Worm (Caenorhabditis elegans): ENCODE results near the gene coh-4.

Gene coh-4

DNA sequence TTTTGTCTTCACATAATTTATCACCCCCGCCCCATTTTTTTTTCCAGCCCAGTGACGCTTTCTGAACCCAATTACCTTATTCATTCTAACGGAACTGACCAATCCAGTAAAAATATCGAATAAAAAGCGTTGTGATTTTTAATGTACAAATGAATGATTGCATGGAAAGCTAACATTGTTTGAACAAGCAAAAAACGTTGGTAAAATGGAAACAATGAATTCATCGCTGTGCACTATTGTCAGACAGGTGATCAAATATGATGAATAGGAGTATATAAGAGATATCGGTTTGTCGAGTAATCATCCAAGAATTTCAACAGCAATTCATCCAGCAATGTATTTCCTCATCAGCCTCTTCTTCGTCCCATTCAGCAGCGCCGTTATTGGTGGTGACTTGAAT, 45.8 kb downstream of the coh-4 start, which contains the start of gene phat-4:
phat-4 (plus strand) TSS at position 301 of the 400 bp plus-strand sequence.
- no peak for TF ChIP-seq unc-62 (GFP tag; optimal IDR thresholded peaks at IDR 0.05)

DNA sequence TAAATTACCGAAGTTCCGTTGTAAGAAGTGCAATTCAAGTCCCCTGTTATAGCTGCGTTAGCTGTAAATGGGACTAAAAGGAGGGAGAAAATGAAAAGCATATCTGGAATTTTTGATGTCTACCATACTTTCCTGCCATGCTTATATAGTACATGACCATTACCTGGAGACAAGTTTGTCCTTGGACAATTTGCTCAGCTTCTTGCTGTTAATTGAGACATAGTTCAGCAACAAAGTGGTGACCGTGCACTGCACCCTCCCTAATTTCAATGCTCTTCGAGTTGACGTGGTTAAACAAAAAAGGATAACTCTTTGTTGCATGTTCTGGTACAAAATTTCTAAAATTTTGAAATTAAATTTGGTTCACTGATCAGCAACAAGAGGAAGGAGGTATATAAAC, 48.0 kb downstream of the coh-4 start, which contains the start of gene T05B4.13:
T05B4.13 (minus strand) TSS at position 101 of the 400 bp plus-strand sequence.
- no peak for TF ChIP-seq unc-62 (GFP tag; optimal IDR thresholded peaks at IDR 0.05)

DNA sequence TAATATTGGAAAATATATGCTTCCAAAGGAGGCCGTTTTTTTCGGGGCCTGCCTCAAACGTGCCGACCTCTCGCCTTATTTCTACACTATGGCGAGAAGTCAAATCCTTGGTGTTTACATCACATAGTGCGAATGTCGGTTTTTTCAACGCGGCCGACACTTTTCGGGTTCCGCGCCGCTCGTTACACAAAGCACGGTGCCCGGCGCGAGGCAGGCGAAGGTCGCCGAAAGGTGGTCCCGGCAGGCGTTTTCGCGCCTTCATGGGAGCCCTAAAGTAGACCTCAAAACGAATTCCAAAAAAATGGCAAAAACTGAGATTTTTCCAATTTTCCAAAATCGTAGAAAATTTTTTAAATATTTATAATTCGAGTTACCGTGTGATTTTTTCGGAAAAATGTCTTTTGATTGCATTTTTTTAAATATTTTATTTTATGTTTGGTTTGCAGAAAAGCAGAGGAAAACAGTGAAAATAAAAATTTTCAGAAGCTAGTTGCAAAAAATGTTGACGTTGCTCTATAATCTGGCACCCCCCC, 49.8 kb downstream of the coh-4 start, which contains the start of gene T05B4.12:
T05B4.12 (minus strand) TSS at position 483 of the 533 bp plus-strand sequence.
- TF ChIP-seq unc-62 (GFP tag; optimal IDR thresholded peaks at IDR 0.05), result no peak

DNA sequence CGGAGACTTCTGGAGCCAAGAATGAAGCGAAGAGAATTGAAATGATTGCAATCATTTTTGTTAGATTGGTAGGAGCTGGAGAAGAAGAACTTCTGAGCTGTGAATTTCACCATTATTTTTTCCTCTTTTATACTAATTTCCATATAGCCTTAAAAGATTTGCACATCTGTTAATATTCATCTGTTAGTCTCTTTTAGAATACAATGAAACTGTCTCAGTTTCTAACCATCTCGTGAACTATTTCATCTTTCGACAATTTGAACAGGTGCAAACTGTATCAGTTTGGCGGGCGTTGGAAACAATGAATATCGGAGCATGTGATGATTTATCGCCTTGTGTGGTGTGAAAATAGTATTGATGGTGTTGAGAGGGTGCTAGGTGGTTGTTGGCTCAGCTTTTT, 53.0 kb downstream of the coh-4 start, which contains the start of gene phat-5:
phat-5 (minus strand) TSS at position 101 of the 400 bp plus-strand sequence.
- TF ChIP-seq unc-62 (GFP tag; optimal IDR thresholded peaks at IDR 0.05), result no peak

DNA sequence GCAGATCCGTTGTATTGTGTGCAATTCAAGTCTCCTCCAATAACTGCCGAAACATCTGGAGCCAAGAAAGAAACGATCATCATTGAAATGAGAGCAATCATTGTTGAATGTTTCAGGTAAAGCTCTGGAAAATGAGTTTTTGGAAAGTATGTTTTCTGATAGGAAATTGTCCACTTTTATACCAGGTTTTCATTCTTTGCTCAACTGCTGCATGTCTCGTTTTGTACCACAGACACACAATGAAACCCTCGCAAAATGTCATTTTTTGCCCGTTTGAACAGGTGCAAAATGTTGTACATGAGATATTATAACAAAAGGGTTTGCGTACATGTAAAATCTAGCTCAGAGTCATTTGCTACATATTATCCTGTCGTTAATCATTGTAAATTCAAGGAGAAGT, 54.8 kb downstream of the coh-4 start, which contains the start of gene T05B4.10:
T05B4.10 (minus strand) TSS at position 101 of the 400 bp plus-strand sequence.
- TF ChIP-seq unc-62 (GFP tag; optimal IDR thresholded peaks at IDR 0.05), result no peak

Data from whole organism, dauer.